Worm (Caenorhabditis elegans): ENCODE measurements around the gene sfxn-1.3.

- TF ChIP-seq ztf-11 (tag; optimal IDR thresholded peaks at IDR 0.05) = no peak
- no peak for TF ChIP-seq unc-62 (GFP tag; optimal IDR thresholded peaks at IDR 0.05)
- TF ChIP-seq elt-2 (tag; optimal IDR thresholded peaks at IDR 0.05) = no peak
- TF ChIP-seq nhr-76 (tag; optimal IDR thresholded peaks at IDR 0.05) = no peak
- no peak for TF ChIP-seq pha-4 (tag; optimal IDR thresholded peaks at IDR 0.05)
- no peak for TF ChIP-seq fos-1 (tag; optimal IDR thresholded peaks at IDR 0.05)
- TF ChIP-seq fkh-2 (tag; optimal IDR thresholded peaks at IDR 0.05) = no peak
- no peak for TF ChIP-seq egl-5 (tag; optimal IDR thresholded peaks at IDR 0.05)
These were observed 42.4 kb downstream of the sfxn-1.3 start, which contains the start of gene F57A10.4 for ce11 chrV:15769072-15769471.
